Worm (Caenorhabditis elegans): ENCODE data around the gene irld-63.

DNA sequence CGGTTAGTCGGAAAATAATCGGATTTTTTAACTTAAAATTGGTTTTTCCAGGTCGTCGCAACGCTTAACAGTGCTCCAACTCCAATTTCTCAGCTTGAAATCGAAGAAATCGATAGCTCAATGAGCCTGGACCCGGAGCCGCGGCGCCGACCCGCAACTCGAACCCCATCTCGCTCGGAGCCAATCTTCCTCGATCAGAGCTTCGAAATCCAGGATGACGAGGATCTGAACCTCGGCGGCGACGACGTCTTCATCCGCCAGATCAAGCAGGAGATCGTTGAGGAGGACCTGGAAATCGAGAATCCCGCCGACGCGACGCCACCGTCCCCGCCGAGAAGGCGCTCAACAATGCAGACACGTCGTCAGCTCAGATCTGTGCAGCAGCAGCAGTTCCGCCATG lies 10.3 kb upstream of the irld-63 start:
- TF ChIP-seq pqm-1 (tag; optimal IDR thresholded peaks at IDR 0.05) (no peak), unc-42 (tag; optimal IDR thresholded peaks at IDR 0.05) (no peak), sox-2 (GFP tag; IDR thresholded peaks at IDR 0.05) (no peak), pros-1 (tag; optimal IDR thresholded peaks at IDR 0.05) (no peak), unc-3 (GFP tag; conservative IDR thresholded peaks at IDR 0.05) (no peak), unc-3 (tag; optimal IDR thresholded peaks at IDR 0.05) (no peak), K02D7.2 (tag; optimal IDR thresholded peaks at IDR 0.05) (no peak), lim-6 (tag; optimal IDR thresholded peaks at IDR 0.05) (no peak), eyg-1 (tag; optimal IDR thresholded peaks at IDR 0.05) (no peak), pha-4 (tag; optimal IDR thresholded peaks at IDR 0.05) (no peak), dve-1 (tag; optimal IDR thresholded peaks at IDR 0.05) (no peak)
